Worm (Caenorhabditis elegans) whole organism, L4 larva: ENCODE data around the gene F22H10.11.

ENCODE experiments used
- F26F4.8 ChIP-seq: fragments of 200-800 bp; sonication (Bioruptor generic); conservative IDR thresholded peaks from 2 replicates; pipeline ENCODE4 v1.3.6; 2022; ENCODE audit warnings: missing genetic modification characterization, missing compliant biosample characterization
- F37D6.2 ChIP-seq: sonication (generic microtip); optimal IDR thresholded peaks from 2 replicates; lab custom pipeline; 2016; ENCODE audit warnings: mild to moderate bottlenecking, missing genetic modification characterization, missing compliant biosample characterization
- F49E8.2 ChIP-seq: sonication (generic microtip); optimal IDR thresholded peaks from 2 replicates; lab custom pipeline; 2016; ENCODE audit warnings: missing compliant biosample characterization, mild to moderate bottlenecking, missing genetic modification characterization, borderline replicate concordance
- R02D3.7 ChIP-seq: fragments of 150-350 bp; sonication (generic microtip); optimal IDR thresholded peaks from 3 replicates; lab custom pipeline; 2014; ENCODE audit warnings: missing biosample characterization, missing genetic modification characterization
- Y48G9A.11 ChIP-seq: fragments of 200-800 bp; sonication (Bioruptor generic); IDR thresholded peaks from 2 replicates; pipeline ENCODE4 v1.3.6; 2022; ENCODE audit warnings: missing genetic modification reagents, missing genetic modification characterization, missing compliant biosample characterization
- ZK546.5 ChIP-seq, 2 experiments: sonication (generic microtip); optimal IDR thresholded peaks; 2 replicates each; lab custom pipeline; 2017; ENCODE audit warnings: missing biosample characterization in 2 of 2, missing genetic modification characterization in 2 of 2
- ama-1 ChIP-seq: fragments of 150-350 bp; optimal IDR thresholded peaks from 2 replicates; lab custom pipeline; 2014; ENCODE audit warnings: inconsistent platforms, mixed read lengths
- attf-4 ChIP-seq: sonication (generic microtip); optimal IDR thresholded peaks from 3 replicates; lab custom pipeline; 2017; ENCODE audit warnings: missing biosample characterization, missing genetic modification characterization
- ces-1 ChIP-seq: fragments of 150-350 bp; sonication (generic microtip); optimal IDR thresholded peaks from 4 replicates; lab custom pipeline; 2014; ENCODE audit warnings: missing biosample characterization, missing genetic modification reagents, missing genetic modification characterization
- cey-2 ChIP-seq: sonication (generic microtip); optimal IDR thresholded peaks from 3 replicates; lab custom pipeline; 2017; ENCODE audit warnings: missing genetic modification characterization, mild to moderate bottlenecking, missing compliant biosample characterization, antibody characterized with exemption, borderline replicate concordance; ENCODE audit not compliant: insufficient read depth
- daf-16 ChIP-seq, 3 experiments: sonication (generic microtip); optimal IDR thresholded peaks; 2 replicates each; lab custom pipeline; 2016 to 2017; ENCODE audit warnings: missing genetic modification characterization in 3 of 3, missing genetic modification reagents in 3 of 3, mild to moderate bottlenecking in 2 of 3, missing compliant biosample characterization in 2 of 3, missing biosample characterization in 1 of 3, moderate library complexity in 1 of 3
- dmd-6 ChIP-seq: fragments of 200-800 bp; sonication (Bioruptor generic); IDR thresholded peaks from 2 replicates; pipeline ENCODE4 v1.3.6; 2022; ENCODE audit warnings: missing genetic modification reagents, missing genetic modification characterization, missing compliant biosample characterization
- dmd-9 ChIP-seq: fragments of 200-800 bp; sonication (Bioruptor generic); IDR thresholded peaks from 2 replicates; pipeline ENCODE4 v1.3.6; 2022; ENCODE audit warnings: missing genetic modification reagents, missing genetic modification characterization, missing compliant biosample characterization
- dve-1 ChIP-seq: sonication (generic microtip); optimal IDR thresholded peaks from 2 replicates; lab custom pipeline; 2017; ENCODE audit warnings: antibody characterized with exemption, mild to moderate bottlenecking, missing genetic modification characterization, missing compliant biosample characterization; ENCODE audit not compliant: insufficient read depth
- fos-1 ChIP-seq: fragments of 150-350 bp; optimal IDR thresholded peaks from 2 replicates; lab custom pipeline; 2014; ENCODE audit warnings: missing biosample characterization, missing genetic modification characterization
- hlh-11 ChIP-seq: fragments of 200-800 bp; sonication (Bioruptor generic); optimal IDR thresholded peaks from 2 replicates; lab custom pipeline; 2018; ENCODE audit warnings: mild to moderate bottlenecking, missing genetic modification characterization, missing compliant biosample characterization
- hlh-30 ChIP-seq: sonication (generic microtip); optimal IDR thresholded peaks from 2 replicates; lab custom pipeline; 2017; ENCODE audit warnings: antibody characterized with exemption, mild to moderate bottlenecking, missing genetic modification characterization, missing compliant biosample characterization; ENCODE audit not compliant: insufficient read depth
- hmg-1.1 ChIP-seq: fragments of 200-800 bp; sonication (Bioruptor generic); IDR thresholded peaks from 2 replicates; pipeline ENCODE4 v1.3.6; 2022; ENCODE audit warnings: missing genetic modification reagents, missing genetic modification characterization, missing compliant biosample characterization
- lim-7 ChIP-seq: fragments of 200-800 bp; sonication (Bioruptor generic); IDR thresholded peaks from 2 replicates; pipeline ENCODE4 v1.3.6; 2022; ENCODE audit warnings: missing genetic modification characterization, missing compliant biosample characterization
- lin-1 ChIP-seq: fragments of 200-800 bp; sonication (Bioruptor generic); IDR thresholded peaks from 2 replicates; pipeline ENCODE4 v1.3.6; 2022; ENCODE audit warnings: missing genetic modification reagents, missing genetic modification characterization, missing compliant biosample characterization
- mep-1 ChIP-seq: fragments of 150-350 bp; sonication (generic microtip); optimal IDR thresholded peaks from 3 replicates; lab custom pipeline; 2014; ENCODE audit warnings: missing biosample characterization, missing genetic modification characterization
- mes-2 ChIP-seq: sonication (generic microtip); optimal IDR thresholded peaks from 2 replicates; lab custom pipeline; 2016; ENCODE audit warnings: missing genotype, mild to moderate bottlenecking, missing genetic modification characterization, missing compliant biosample characterization; ENCODE audit not compliant: poor library complexity, severe bottlenecking
- mxl-2 ChIP-seq: fragments of 200-800 bp; sonication (Bioruptor generic); conservative IDR thresholded peaks from 2 replicates; pipeline ENCODE4 v1.3.6; 2022; ENCODE audit warnings: missing genetic modification reagents, missing genetic modification characterization, missing compliant biosample characterization
- mxl-3 ChIP-seq: fragments of 200-800 bp; sonication (Bioruptor generic); optimal IDR thresholded peaks from 2 replicates; lab custom pipeline; 2018; ENCODE audit warnings: mild to moderate bottlenecking, missing genetic modification characterization, missing compliant biosample characterization
- nhr-102 ChIP-seq: sonication (generic microtip); optimal IDR thresholded peaks from 2 replicates; lab custom pipeline; 2016; ENCODE audit warnings: mild to moderate bottlenecking, missing genetic modification characterization, moderate library complexity, missing compliant biosample characterization
- nhr-11 ChIP-seq: fragments of 150-350 bp; optimal IDR thresholded peaks from 2 replicates; lab custom pipeline; 2014; ENCODE audit warnings: missing biosample characterization, missing genetic modification characterization
- nhr-25 ChIP-seq: sonication (generic microtip); optimal IDR thresholded peaks from 2 replicates; lab custom pipeline; 2017; ENCODE audit warnings: missing genetic modification characterization, mild to moderate bottlenecking, missing compliant biosample characterization, antibody characterized with exemption, moderate library complexity, borderline replicate concordance; ENCODE audit not compliant: insufficient read depth
- nhr-28 ChIP-seq: fragments of 150-350 bp; optimal IDR thresholded peaks from 2 replicates; lab custom pipeline; 2014; ENCODE audit warnings: missing biosample characterization, missing genetic modification characterization
- nhr-41 ChIP-seq: fragments of 200-800 bp; sonication (Bioruptor generic); IDR thresholded peaks from 2 replicates; pipeline ENCODE4 v1.3.6; 2022; ENCODE audit warnings: missing genetic modification reagents, missing genetic modification characterization, missing compliant biosample characterization
- nhr-42 ChIP-seq: fragments of 200-800 bp; sonication (Bioruptor generic); IDR thresholded peaks from 2 replicates; pipeline ENCODE4 v1.3.6; 2022; ENCODE audit warnings: missing genetic modification characterization, missing compliant biosample characterization
- nhr-48 ChIP-seq: sonication (generic microtip); optimal IDR thresholded peaks from 2 replicates; lab custom pipeline; 2016; ENCODE audit warnings: mild to moderate bottlenecking, missing genetic modification characterization, missing compliant biosample characterization
- nhr-6 ChIP-seq: fragments of 150-350 bp; optimal IDR thresholded peaks from 2 replicates; lab custom pipeline; 2014; ENCODE audit warnings: missing biosample characterization, missing genetic modification characterization
- nhr-77 ChIP-seq: fragments of 150-350 bp; optimal IDR thresholded peaks from 2 replicates; lab custom pipeline; 2014; ENCODE audit warnings: missing biosample characterization, missing genetic modification characterization
- php-3 ChIP-seq: fragments of 200-800 bp; sonication (Bioruptor generic); IDR thresholded peaks from 2 replicates; pipeline ENCODE4 v1.3.6; 2022; ENCODE audit warnings: missing genetic modification reagents, missing genetic modification characterization, missing compliant biosample characterization
- pqm-1 ChIP-seq: sonication (generic microtip); optimal IDR thresholded peaks from 2 replicates; lab custom pipeline; 2017; ENCODE audit warnings: missing biosample characterization, missing genetic modification characterization
- sdz-12 ChIP-seq: fragments of 200-800 bp; sonication (Bioruptor generic); optimal IDR thresholded peaks from 2 replicates; lab custom pipeline; 2018; ENCODE audit warnings: mild to moderate bottlenecking, missing genetic modification characterization, missing compliant biosample characterization
- spr-1 ChIP-seq: sonication (generic microtip); optimal IDR thresholded peaks from 2 replicates; lab custom pipeline; 2016; ENCODE audit warnings: mild to moderate bottlenecking, missing genetic modification characterization, missing compliant biosample characterization
- spr-3 ChIP-seq: fragments of 200-800 bp; sonication (Bioruptor generic); optimal IDR thresholded peaks from 2 replicates; lab custom pipeline; 2018; ENCODE audit warnings: mild to moderate bottlenecking, missing genetic modification characterization, missing compliant biosample characterization
- tag-97 ChIP-seq: fragments of 200-800 bp; sonication (Bioruptor generic); IDR thresholded peaks from 2 replicates; pipeline ENCODE4 v1.3.6; 2022; ENCODE audit warnings: missing genetic modification characterization, missing compliant biosample characterization
- unc-130 ChIP-seq: sonication (generic microtip); optimal IDR thresholded peaks from 2 replicates; lab custom pipeline; 2016; ENCODE audit warnings: missing genetic modification reagents, missing genetic modification characterization, missing compliant biosample characterization
- unc-62 ChIP-seq, 3 experiments: fragments of 150-350 bp in 1 of 3; sonication (generic microtip); optimal IDR thresholded peaks in 2 of 3; peaks in 1 of 3; 1 replicate in 1 of 3; 2 replicates in 2 of 3; lab custom pipeline; 2014 to 2017; ENCODE audit warnings: missing biosample characterization in 3 of 3, missing genetic modification characterization in 3 of 3, missing genetic modification reagents in 3 of 3, missing genotype in 1 of 3
- zfp-2 ChIP-seq: sonication (generic microtip); optimal IDR thresholded peaks from 2 replicates; lab custom pipeline; 2016; ENCODE audit warnings: mild to moderate bottlenecking, missing genetic modification characterization, missing compliant biosample characterization
- zfp-3 ChIP-seq: fragments of 200-800 bp; sonication (Bioruptor generic); conservative IDR thresholded peaks from 2 replicates; pipeline ENCODE4 v1.3.6; 2022; ENCODE audit warnings: missing genetic modification reagents, missing genetic modification characterization, missing compliant biosample characterization
- ztf-7 ChIP-seq: fragments of 150-350 bp; optimal IDR thresholded peaks from 2 replicates; lab custom pipeline; 2014; ENCODE audit warnings: missing biosample characterization, missing genetic modification characterization

F22H10.11 gene

ce11 chrX:16677672-16678071 is 10.2 kb downstream of the F22H10.11 start, which contains the start of gene F22H10.3:
TSS of gene F22H10.3 (minus strand) at chrX:16677707.
- no peak for TF ChIP-seq nhr-11 (tag; lab: Kevin White, UChicago)
- no peak for TF ChIP-seq lim-7 (GFP tag; lab: Robert Waterston, UW)
- TF ChIP-seq dmd-6 (GFP tag; lab: Robert Waterston, UW) = peak; percentile 62
- TF ChIP-seq lin-1 (GFP tag; lab: Robert Waterston, UW) = peak; percentile 18; the same call in 1 of the 2 replicates
- peak; percentile 3 for TF ChIP-seq mxl-3
- TF ChIP-seq pqm-1 = peak; percentile 73
- TF ChIP-seq hlh-11 (tag; lab: Kevin White, UChicago) = peak; percentile 50
- no peak for TF ChIP-seq F26F4.8 (GFP tag; lab: Robert Waterston, UW)
- no peak for TF ChIP-seq hmg-1.1 (GFP tag; lab: Robert Waterston, UW)
- TF ChIP-seq zfp-3 = no peak
- no peak for TF ChIP-seq spr-3 (GFP tag; lab: Kevin White, UChicago)
- TF ChIP-seq hlh-30 (tag; lab: Kevin White, UChicago) = peak; percentile 53
- no peak for TF ChIP-seq fos-1 (tag; lab: Kevin White, UChicago)
- TF ChIP-seq nhr-102 (tag; lab: Kevin White, UChicago) = no peak
- TF ChIP-seq sdz-12 (GFP tag; lab: Kevin White, UChicago) = no peak
- no peak for TF ChIP-seq nhr-25 (tag; lab: Kevin White, UChicago)
- TF ChIP-seq cey-2 (tag; lab: Kevin White, UChicago) = no peak
- TF ChIP-seq dve-1 = peak; percentile 74
- peak; percentile 7 for TF ChIP-seq nhr-6 (tag; lab: Kevin White, UChicago)
- TF ChIP-seq ces-1 = no peak
- TF ChIP-seq nhr-77 = peak; percentile 44
- TF ChIP-seq ama-1 (lab: Kevin White, UChicago) = peak; percentile 27
- TF ChIP-seq zfp-2 (tag; lab: Kevin White, UChicago) = no peak
- TF ChIP-seq dmd-9 = no peak
- peak; percentile 73 for TF ChIP-seq php-3 (GFP tag; lab: Robert Waterston, UW)
- TF ChIP-seq mep-1 (tag; lab: Kevin White, UChicago) = peak; percentile 26
- peak; percentile 39 for TF ChIP-seq nhr-28
- no peak for TF ChIP-seq R02D3.7
- TF ChIP-seq mes-2 (tag; lab: Kevin White, UChicago) = peak; percentile 13
- no peak for TF ChIP-seq attf-4 (tag; lab: Kevin White, UChicago)
- peak in 1 of 2 experiments; percentile 13 for TF ChIP-seq unc-62 (GFP tag; optimal IDR thresholded peaks at IDR 0.05 in 1 of 2; lab: Kevin White, UChicago)
- no peak for TF ChIP-seq unc-62 (tag; optimal IDR thresholded peaks at IDR 0.05; lab: Kevin White, UChicago)
- no peak for TF ChIP-seq tag-97 (GFP tag; lab: Robert Waterston, UW)
- no peak for TF ChIP-seq daf-16 (GFP tag; optimal IDR thresholded peaks at IDR 0.05; lab: Kevin White, UChicago)
- peak; percentile 16 for TF ChIP-seq daf-16 (tag; optimal IDR thresholded peaks at IDR 0.05; lab: Kevin White, UChicago)
- TF ChIP-seq nhr-41 (GFP tag; lab: Robert Waterston, UW) = 0 out of 2 replicates have a peak, but pooled peaks have one; percentile 20

DNA sequence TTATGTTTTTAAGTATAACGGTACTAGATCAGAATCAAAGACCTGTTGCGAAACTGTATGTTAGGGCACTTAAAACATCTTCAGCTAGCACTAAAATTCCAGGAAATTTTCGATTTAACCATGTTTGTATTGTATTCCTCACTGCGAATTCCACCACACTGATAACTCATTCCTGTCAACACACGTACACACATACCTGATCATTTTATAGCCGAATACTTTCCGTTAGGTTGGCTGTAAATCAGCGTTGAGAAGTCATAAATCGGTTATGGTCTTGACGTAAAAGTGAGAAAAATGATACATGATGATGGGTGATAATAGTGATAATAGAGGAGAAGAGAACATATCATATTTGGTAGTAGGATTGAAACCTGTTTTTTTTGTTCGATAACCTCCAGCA is 12.1 kb downstream of the F22H10.11 start:
- no peak for TF ChIP-seq dmd-9
- TF ChIP-seq daf-16 (GFP tag; optimal IDR thresholded peaks at IDR 0.05; lab: Kevin White, UChicago) = no peak
- TF ChIP-seq daf-16 (tag; optimal IDR thresholded peaks at IDR 0.05; lab: Kevin White, UChicago) = peak; percentile 55
- no peak for TF ChIP-seq nhr-42
- TF ChIP-seq nhr-48 (tag; lab: Kevin White, UChicago) = no peak
- no peak for TF ChIP-seq ztf-7
- TF ChIP-seq F49E8.2 = no peak
- no peak for TF ChIP-seq ces-1
- no peak for TF ChIP-seq mxl-2
- no peak for TF ChIP-seq Y48G9A.11
- no peak for TF ChIP-seq F37D6.2 (tag; lab: Kevin White, UChicago)
- no peak for TF ChIP-seq ZK546.5 (tag; optimal IDR thresholded peaks at IDR 0.05; lab: Kevin White, UChicago)
- no peak for TF ChIP-seq unc-130
- no peak for TF ChIP-seq spr-1 (tag; lab: Kevin White, UChicago)
- TF ChIP-seq zfp-3 = no peak
- TF ChIP-seq php-3 (GFP tag; lab: Robert Waterston, UW) = peak; percentile 75
